Worm (Caenorhabditis elegans): ENCODE measurements around the gene gst-3.

ce11 chrIV:10141930-10142505, 2.0 kb upstream of the gst-3 start, which contains the start of the genes gst-2, gst-4 and dhs-12:
- TF ChIP-seq R02D3.7 (tag; optimal IDR thresholded peaks at IDR 0.05) = no peak
- TF ChIP-seq egl-27 (tag; optimal IDR thresholded peaks at IDR 0.05) = no peak
- no peak for TF ChIP-seq sem-4 (tag; optimal IDR thresholded peaks at IDR 0.05)
- no peak for TF ChIP-seq sma-3 (GFP tag; optimal IDR thresholded peaks at IDR 0.05)
- TF ChIP-seq nhr-129 (tag; optimal IDR thresholded peaks at IDR 0.05) = no peak
- no peak for TF ChIP-seq snpc-4 (tag; optimal IDR thresholded peaks at IDR 0.05)
- TF ChIP-seq unc-62 (GFP tag; optimal IDR thresholded peaks at IDR 0.05) = no peak
- TF ChIP-seq unc-55 (GFP tag; optimal IDR thresholded peaks at IDR 0.05) = no peak
- TF ChIP-seq mdl-1 (tag; optimal IDR thresholded peaks at IDR 0.05) = no peak
- peak; percentile 93 for TF ChIP-seq skn-1 (tag; optimal IDR thresholded peaks at IDR 0.05)
